Worm (Caenorhabditis elegans): Measurements from ENCODE around the gene ctns-1.

ce11 chrII:8129495-8130010 lies 7.2 kb downstream of the ctns-1 start, which contains the start of gene ulp-4:
- TF ChIP-seq unc-62 (GFP tag; optimal IDR thresholded peaks at IDR 0.05) (no peak), snpc-4 (tag; optimal IDR thresholded peaks at IDR 0.05) (no peak), mab-5 (tag; optimal IDR thresholded peaks at IDR 0.05) (no peak), tbx-8 (GFP tag; optimal IDR thresholded peaks at IDR 0.05) (no peak), ztf-11 (tag; optimal IDR thresholded peaks at IDR 0.05) (no peak)
